Worm (Caenorhabditis elegans) whole organism, young adult: ENCODE results near the gene mksr-2.

Source experiments
- B0336.3 ChIP-seq: fragments of 200-800 bp; sonication (Bioruptor generic); IDR thresholded peaks from 2 replicates; pipeline ENCODE4 v1.3.6; 2022; ENCODE audit warnings: missing genetic modification characterization, missing compliant biosample characterization
- C06A6.2 ChIP-seq: fragments of 200-800 bp; sonication (Bioruptor generic); conservative IDR thresholded peaks from 2 replicates; pipeline ENCODE4 v1.3.6; 2022; ENCODE audit warnings: missing genetic modification characterization, missing compliant biosample characterization
- F33H1.4 ChIP-seq: fragments of 200-800 bp; sonication (Bioruptor generic); IDR thresholded peaks from 2 replicates; pipeline ENCODE4 v1.3.6; 2022; ENCODE audit warnings: missing genetic modification reagents, missing genetic modification characterization, missing compliant biosample characterization
- F37B4.10 ChIP-seq: fragments of 200-800 bp; sonication (Bioruptor generic); IDR thresholded peaks from 2 replicates; pipeline ENCODE4 v1.3.6; 2022; ENCODE audit warnings: missing genetic modification characterization, missing compliant biosample characterization
- K12H6.12 ChIP-seq: fragments of 200-800 bp; sonication (Bioruptor generic); optimal IDR thresholded peaks from 2 replicates; lab custom pipeline; 2018; ENCODE audit warnings: mild to moderate bottlenecking, missing genetic modification characterization, missing compliant biosample characterization
- Y53G8AR.9 ChIP-seq: fragments of 200-800 bp; sonication (Bioruptor generic); conservative IDR thresholded peaks from 2 replicates; pipeline ENCODE4 v1.3.6; 2022; ENCODE audit warnings: missing genetic modification reagents, missing genetic modification characterization, missing compliant biosample characterization
- Y56A3A.18 ChIP-seq: fragments of 200-800 bp; sonication (Bioruptor generic); IDR thresholded peaks from 2 replicates; pipeline ENCODE4 v1.3.6; 2022; ENCODE audit warnings: missing genetic modification reagents, missing genetic modification characterization, missing compliant biosample characterization
- Y95B8A.8 ChIP-seq: fragments of 200-800 bp; sonication (Bioruptor generic); IDR thresholded peaks from 2 replicates; pipeline ENCODE4 v1.3.6; 2022; ENCODE audit warnings: missing genetic modification reagents, missing genetic modification characterization, missing compliant biosample characterization
- ama-1 ChIP-seq, 3 experiments: fragments of 150-350 bp in 1 of 3; sonication (generic microtip) in 2 of 3; optimal IDR thresholded peaks; 2 replicates each; lab custom pipeline; 2014 to 2018; ENCODE audit warnings: missing biosample characterization in 2 of 3, missing genetic modification characterization in 2 of 3, missing genetic modification reagents in 2 of 3
- aptf-2 ChIP-seq: fragments of 200-800 bp; sonication (Bioruptor generic); conservative IDR thresholded peaks from 2 replicates; pipeline ENCODE4 v1.3.6; 2022; ENCODE audit warnings: missing genetic modification reagents, missing genetic modification characterization, missing compliant biosample characterization
- atf-7 ChIP-seq: sonication (generic microtip); optimal IDR thresholded peaks from 2 replicates; lab custom pipeline; 2017; ENCODE audit warnings: mild to moderate bottlenecking, missing genetic modification characterization, missing compliant biosample characterization
- athp-1 ChIP-seq: sonication (generic microtip); optimal IDR thresholded peaks from 2 replicates; lab custom pipeline; 2017; ENCODE audit warnings: mild to moderate bottlenecking, missing genetic modification characterization, missing compliant biosample characterization
- attf-6 ChIP-seq: fragments of 200-800 bp; sonication (Bioruptor generic); IDR thresholded peaks from 2 replicates; pipeline ENCODE4 v1.3.6; 2022; ENCODE audit warnings: missing genetic modification reagents, missing genetic modification characterization, missing compliant biosample characterization
- bed-1 ChIP-seq: fragments of 200-800 bp; sonication (Bioruptor generic); IDR thresholded peaks from 2 replicates; pipeline ENCODE4 v1.3.6; 2022; ENCODE audit warnings: missing genetic modification reagents, missing genetic modification characterization, missing compliant biosample characterization
- bed-2 ChIP-seq: fragments of 200-800 bp; sonication (Bioruptor generic); IDR thresholded peaks from 2 replicates; pipeline ENCODE4 v1.3.6; 2022; ENCODE audit warnings: missing genetic modification reagents, missing genetic modification characterization, missing compliant biosample characterization
- ceh-100 ChIP-seq: fragments of 200-800 bp; sonication (Bioruptor generic); IDR thresholded peaks from 2 replicates; pipeline ENCODE4 v1.3.6; 2022; ENCODE audit warnings: missing genetic modification reagents, missing genetic modification characterization, missing compliant biosample characterization
- ceh-40 ChIP-seq: fragments of 200-800 bp; sonication (Bioruptor generic); IDR thresholded peaks from 2 replicates; pipeline ENCODE4 v1.3.6; 2022; ENCODE audit warnings: missing genetic modification characterization, missing compliant biosample characterization
- die-1 ChIP-seq: sonication (generic microtip); optimal IDR thresholded peaks from 2 replicates; lab custom pipeline; 2016; ENCODE audit warnings: missing genotype, mild to moderate bottlenecking, missing genetic modification characterization, missing compliant biosample characterization
- dpl-1 ChIP-seq: fragments of 150-350 bp; optimal IDR thresholded peaks from 2 replicates; lab custom pipeline; 2014; ENCODE audit warnings: missing biosample characterization, missing genetic modification reagents, missing genetic modification characterization
- efl-1 ChIP-seq: fragments of 150-350 bp; optimal IDR thresholded peaks from 2 replicates; lab custom pipeline; 2014; ENCODE audit warnings: missing biosample characterization, missing genetic modification reagents, missing genetic modification characterization
- egl-44 ChIP-seq: fragments of 200-800 bp; sonication (Bioruptor generic); IDR thresholded peaks from 2 replicates; pipeline ENCODE4 v1.3.6; 2022; ENCODE audit warnings: missing genetic modification reagents, missing genetic modification characterization, missing compliant biosample characterization
- ekl-4 ChIP-seq: fragments of 200-800 bp; sonication (Bioruptor generic); IDR thresholded peaks from 2 replicates; pipeline ENCODE4 v1.3.6; 2022; ENCODE audit warnings: missing genetic modification reagents, missing genetic modification characterization, missing compliant biosample characterization
- fkh-3 ChIP-seq: sonication (generic microtip); optimal IDR thresholded peaks from 2 replicates; lab custom pipeline; 2016; ENCODE audit warnings: mild to moderate bottlenecking, missing genetic modification characterization, missing compliant biosample characterization
- him-1 ChIP-seq: sonication (generic microtip); optimal IDR thresholded peaks from 2 replicates; lab custom pipeline; 2016; ENCODE audit warnings: missing genotype, missing genetic modification reagents, missing genetic modification characterization, missing compliant biosample characterization
- let-607 ChIP-seq, 2 experiments: fragments of 200-800 bp in 1 of 2; sonication (Bioruptor generic) in 1 of 2; sonication (generic microtip) in 1 of 2; optimal IDR thresholded peaks; 2 replicates each; lab custom pipeline; 2016 to 2018; ENCODE audit warnings: mild to moderate bottlenecking in 2 of 2, missing compliant biosample characterization in 2 of 2, missing genetic modification characterization in 2 of 2, moderate library complexity in 2 of 2, missing genotype in 1 of 2
- lin-54 ChIP-seq: fragments of 200-800 bp; sonication (Bioruptor generic); optimal IDR thresholded peaks from 2 replicates; lab custom pipeline; 2018; ENCODE audit warnings: mild to moderate bottlenecking, missing genetic modification characterization, missing compliant biosample characterization
- lir-1 ChIP-seq: fragments of 200-800 bp; sonication (Bioruptor generic); conservative IDR thresholded peaks from 2 replicates; pipeline ENCODE4 v1.3.6; 2022; ENCODE audit warnings: missing genetic modification reagents, missing genetic modification characterization, missing compliant biosample characterization
- madf-6 ChIP-seq: fragments of 200-800 bp; sonication (Bioruptor generic); IDR thresholded peaks from 2 replicates; pipeline ENCODE4 v1.3.6; 2022; ENCODE audit warnings: missing genetic modification reagents, missing genetic modification characterization, missing compliant biosample characterization
- madf-8 ChIP-seq: fragments of 200-800 bp; sonication (Bioruptor generic); conservative IDR thresholded peaks from 2 replicates; pipeline ENCODE4 v1.3.6; 2022; ENCODE audit warnings: missing genetic modification reagents, missing genetic modification characterization, missing compliant biosample characterization
- mcd-1 ChIP-seq: fragments of 200-800 bp; sonication (Bioruptor generic); IDR thresholded peaks from 2 replicates; pipeline ENCODE4 v1.3.6; 2022; ENCODE audit warnings: missing genetic modification reagents, missing genetic modification characterization, missing compliant biosample characterization
- mel-28 ChIP-seq: sonication (generic microtip); optimal IDR thresholded peaks from 2 replicates; lab custom pipeline; 2016; ENCODE audit warnings: borderline replicate concordance, mild to moderate bottlenecking, missing genetic modification characterization, missing compliant biosample characterization
- mxl-1 ChIP-seq: sonication (generic microtip); optimal IDR thresholded peaks from 2 replicates; lab custom pipeline; 2016; ENCODE audit warnings: missing genetic modification characterization, missing compliant biosample characterization
- nfyb-1 ChIP-seq: fragments of 200-800 bp; sonication (Bioruptor generic); IDR thresholded peaks from 2 replicates; pipeline ENCODE4 v1.3.6; 2022; ENCODE audit warnings: missing genetic modification reagents, missing genetic modification characterization, missing compliant biosample characterization
- repo-1 ChIP-seq: sonication (generic microtip); optimal IDR thresholded peaks from 2 replicates; lab custom pipeline; 2017; ENCODE audit warnings: mild to moderate bottlenecking, missing genetic modification characterization, missing compliant biosample characterization
- sea-2 ChIP-seq: fragments of 200-800 bp; sonication (Bioruptor generic); IDR thresholded peaks from 2 replicates; pipeline ENCODE4 v1.3.6; 2022; ENCODE audit warnings: missing genetic modification characterization, missing compliant biosample characterization
- snpc-1.1 ChIP-seq: sonication (generic microtip); optimal IDR thresholded peaks from 2 replicates; lab custom pipeline; 2017; ENCODE audit warnings: missing genetic modification characterization, mild to moderate bottlenecking, missing compliant biosample characterization, antibody characterized with exemption, moderate library complexity, missing genotype, missing genetic modification reagents; ENCODE audit not compliant: insufficient read depth
- snpc-3.4 ChIP-seq: sonication (generic microtip); optimal IDR thresholded peaks from 2 replicates; lab custom pipeline; 2017; ENCODE audit warnings: missing genetic modification characterization, mild to moderate bottlenecking, missing compliant biosample characterization, antibody characterized with exemption, moderate library complexity, missing genotype, missing genetic modification reagents
- tlf-1 ChIP-seq: fragments of 200-800 bp; sonication (Bioruptor generic); optimal IDR thresholded peaks from 2 replicates; lab custom pipeline; 2018; ENCODE audit warnings: mild to moderate bottlenecking, missing genetic modification characterization, missing compliant biosample characterization
- unc-130 ChIP-seq: sonication (generic microtip); optimal IDR thresholded peaks from 2 replicates; lab custom pipeline; 2016; ENCODE audit warnings: missing genetic modification reagents, missing genetic modification characterization, missing compliant biosample characterization
- unc-62 ChIP-seq: fragments of 150-350 bp; optimal IDR thresholded peaks from 2 replicates; lab custom pipeline; 2014; ENCODE audit warnings: missing biosample characterization, missing genetic modification reagents, missing genetic modification characterization
- xnd-1 ChIP-seq: sonication (generic microtip); optimal IDR thresholded peaks from 2 replicates; lab custom pipeline; 2016; ENCODE audit warnings: missing genotype, missing genetic modification reagents, missing genetic modification characterization, missing compliant biosample characterization
- zim-3 ChIP-seq: sonication (generic microtip); optimal IDR thresholded peaks from 2 replicates; lab custom pipeline; 2017; ENCODE audit warnings: mild to moderate bottlenecking, missing genetic modification characterization, moderate library complexity, missing compliant biosample characterization
- ztf-26 ChIP-seq: sonication (generic microtip); optimal IDR thresholded peaks from 2 replicates; lab custom pipeline; 2017; ENCODE audit warnings: missing genetic modification characterization, missing compliant biosample characterization
- ztf-28 ChIP-seq: fragments of 200-800 bp; sonication (Bioruptor generic); IDR thresholded peaks from 2 replicates; pipeline ENCODE4 v1.3.6; 2022; ENCODE audit warnings: missing genetic modification reagents, missing genetic modification characterization, missing compliant biosample characterization
- ztf-3 ChIP-seq: fragments of 200-800 bp; sonication (Bioruptor generic); optimal IDR thresholded peaks from 2 replicates; lab custom pipeline; 2018; ENCODE audit warnings: mild to moderate bottlenecking, missing genetic modification characterization, missing compliant biosample characterization
- ztf-6 ChIP-seq: fragments of 200-800 bp; sonication (Bioruptor generic); IDR thresholded peaks from 2 replicates; pipeline ENCODE4 v1.3.6; 2022; ENCODE audit warnings: missing genetic modification reagents, missing genetic modification characterization, missing compliant biosample characterization

The mksr-2 gene

ce11 chrIV:2313721-2314683 lies 7.7 kb upstream of the mksr-2 start, which contains the start of gene vha-11:
Gene vha-11, minus strand, starts transcription at chrIV:2314567.
- peak; percentile 78 for TF ChIP-seq mcd-1 (GFP tag; lab: Robert Waterston, UW)
- no peak for TF ChIP-seq bed-1
- no peak for TF ChIP-seq C06A6.2 (GFP tag; lab: Robert Waterston, UW)
- no peak for TF ChIP-seq ceh-100 (GFP tag; lab: Robert Waterston, UW)
- peak; percentile 60 for TF ChIP-seq Y53G8AR.9 (GFP tag; lab: Robert Waterston, UW)
- TF ChIP-seq bed-2 = no peak
- peak in 1 of 2 experiments; percentile 12 for TF ChIP-seq let-607 (tag; optimal IDR thresholded peaks at IDR 0.05; lab: Kevin White, UChicago)
- 0 out of 2 replicates have a peak, but pooled peaks have one; percentile 9 for TF ChIP-seq ceh-40 (GFP tag; lab: Robert Waterston, UW)
- TF ChIP-seq mel-28 (tag; lab: Kevin White, UChicago) = no peak
- peak; percentile 72 for TF ChIP-seq fkh-3 (tag; lab: Kevin White, UChicago)
- peak; percentile 40 for TF ChIP-seq lin-54
- TF ChIP-seq B0336.3 (GFP tag; lab: Robert Waterston, UW) = peak; percentile 15; the same call in 1 of the 2 replicates
- TF ChIP-seq unc-62 (GFP tag; lab: Kevin White, UChicago) = no peak
- peak; percentile 48; the same call in 1 of the 2 replicates for TF ChIP-seq ekl-4 (GFP tag; lab: Robert Waterston, UW)
- TF ChIP-seq egl-44 = 0 out of 2 replicates have a peak, but pooled peaks have one; percentile 19
- no peak for TF ChIP-seq ztf-3 (GFP tag; lab: Kevin White, UChicago)
- TF ChIP-seq nfyb-1 (GFP tag; lab: Robert Waterston, UW) = no peak
- no peak for TF ChIP-seq K12H6.12 (tag; lab: Kevin White, UChicago)
- TF ChIP-seq Y56A3A.18 = no peak
- TF ChIP-seq sea-2 (GFP tag; lab: Robert Waterston, UW) = no peak
- no peak for TF ChIP-seq attf-6 (GFP tag; lab: Robert Waterston, UW)
- TF ChIP-seq ztf-28 (GFP tag; lab: Robert Waterston, UW) = no peak
- no peak for TF ChIP-seq tlf-1 (GFP tag; lab: Kevin White, UChicago)
- TF ChIP-seq repo-1 (tag; lab: Kevin White, UChicago) = no peak
- no peak for TF ChIP-seq atf-7 (tag; lab: Kevin White, UChicago)
- no peak for TF ChIP-seq him-1 (tag; lab: Kevin White, UChicago)
- no peak for TF ChIP-seq die-1
- TF ChIP-seq athp-1 (tag; lab: Kevin White, UChicago) = peak; percentile 64
- no peak for TF ChIP-seq dpl-1 (GFP tag; lab: Kevin White, UChicago)
- no peak for TF ChIP-seq zim-3 (tag; lab: Kevin White, UChicago)
- TF ChIP-seq snpc-3.4 (tag; lab: Kevin White, UChicago) = no peak
- TF ChIP-seq aptf-2 (GFP tag; lab: Robert Waterston, UW) = 0 out of 2 replicates have a peak, but pooled peaks have one; percentile 31
- TF ChIP-seq ama-1 (optimal IDR thresholded peaks at IDR 0.05; lab: Kevin White, UChicago) = peak; percentile 34
- no peak for TF ChIP-seq ama-1 (GFP tag; optimal IDR thresholded peaks at IDR 0.05; lab: Kevin White, UChicago)
- TF ChIP-seq Y95B8A.8 (GFP tag; lab: Robert Waterston, UW) = 0 out of 2 replicates have a peak, but pooled peaks have one; percentile 39
- TF ChIP-seq ztf-26 (tag; lab: Kevin White, UChicago) = peak; percentile 32
- TF ChIP-seq, all 124 proteins: peak for 14

ce11 chrIV:2311554-2311953 lies 5.2 kb upstream of the mksr-2 start:
- TF ChIP-seq snpc-1.1 (tag; lab: Kevin White, UChicago) (no peak), F33H1.4 (GFP tag; lab: Robert Waterston, UW) (no peak), K12H6.12 (tag; lab: Kevin White, UChicago) (no peak), ama-1 (optimal IDR thresholded peaks at IDR 0.05; lab: Kevin White, UChicago) (no peak), ama-1 (GFP tag; optimal IDR thresholded peaks at IDR 0.05; lab: Kevin White, UChicago) (no peak), madf-6 (GFP tag; lab: Robert Waterston, UW) (peak; percentile 66), lir-1 (GFP tag; lab: Robert Waterston, UW) (no peak), dpl-1 (GFP tag; lab: Kevin White, UChicago) (peak; percentile 3), unc-130 (GFP tag; lab: Kevin White, UChicago) (no peak), F37B4.10 (no peak), efl-1 (GFP tag; lab: Kevin White, UChicago) (peak; percentile 78), ztf-6 (GFP tag; lab: Robert Waterston, UW) (no peak), mcd-1 (GFP tag; lab: Robert Waterston, UW) (peak; percentile 82), madf-8 (GFP tag; lab: Robert Waterston, UW) (peak; percentile 42; the same call in 1 of the 2 replicates), xnd-1 (tag; lab: Kevin White, UChicago) (peak; percentile 48), mxl-1 (tag; lab: Kevin White, UChicago) (no peak)
